Worm (Caenorhabditis elegans) whole organism, young adult: Measurements from ENCODE around the gene ZK1290.5.

Experiments used
- B0019.2 ChIP-seq: fragments of 200-800 bp; sonication (Bioruptor generic); conservative IDR thresholded peaks from 2 replicates; pipeline ENCODE4 v1.3.6; 2022; ENCODE audit warnings: missing genetic modification reagents, missing genetic modification characterization, missing compliant biosample characterization
- C06A6.2 ChIP-seq: fragments of 200-800 bp; sonication (Bioruptor generic); conservative IDR thresholded peaks from 2 replicates; pipeline ENCODE4 v1.3.6; 2022; ENCODE audit warnings: missing genetic modification characterization, missing compliant biosample characterization
- F22D6.2 ChIP-seq: sonication (generic microtip); optimal IDR thresholded peaks from 2 replicates; lab custom pipeline; 2016; ENCODE audit warnings: mild to moderate bottlenecking, missing genetic modification characterization, missing compliant biosample characterization
- F23B12.7 ChIP-seq: sonication (generic microtip); optimal IDR thresholded peaks from 2 replicates; lab custom pipeline; 2017; ENCODE audit warnings: missing genetic modification characterization, mild to moderate bottlenecking, missing compliant biosample characterization, antibody characterized with exemption, moderate library complexity; ENCODE audit not compliant: insufficient read depth
- F37B4.10 ChIP-seq: fragments of 200-800 bp; sonication (Bioruptor generic); IDR thresholded peaks from 2 replicates; pipeline ENCODE4 v1.3.6; 2022; ENCODE audit warnings: missing genetic modification characterization, missing compliant biosample characterization
- Y53F4B.3 ChIP-seq: fragments of 200-800 bp; sonication (Bioruptor generic); IDR thresholded peaks from 2 replicates; pipeline ENCODE4 v1.3.6; 2022; ENCODE audit warnings: missing genetic modification reagents, missing genetic modification characterization, missing compliant biosample characterization
- Y53G8AR.9 ChIP-seq: fragments of 200-800 bp; sonication (Bioruptor generic); conservative IDR thresholded peaks from 2 replicates; pipeline ENCODE4 v1.3.6; 2022; ENCODE audit warnings: missing genetic modification reagents, missing genetic modification characterization, missing compliant biosample characterization
- ZK185.1 ChIP-seq: sonication (generic microtip); optimal IDR thresholded peaks from 2 replicates; lab custom pipeline; 2016; ENCODE audit warnings: mild to moderate bottlenecking, missing genetic modification characterization, missing compliant biosample characterization; ENCODE audit not compliant: poor library complexity, severe bottlenecking
- ama-1 ChIP-seq, 3 experiments: fragments of 150-350 bp in 1 of 3; sonication (generic microtip) in 2 of 3; optimal IDR thresholded peaks; 2 replicates each; lab custom pipeline; 2014 to 2018; ENCODE audit warnings: missing biosample characterization in 2 of 3, missing genetic modification characterization in 2 of 3, missing genetic modification reagents in 2 of 3
- aptf-3 ChIP-seq: fragments of 200-800 bp; sonication (Bioruptor generic); IDR thresholded peaks from 2 replicates; pipeline ENCODE4 v1.3.6; 2022; ENCODE audit warnings: missing genetic modification characterization, missing compliant biosample characterization
- atf-7 ChIP-seq: sonication (generic microtip); optimal IDR thresholded peaks from 2 replicates; lab custom pipeline; 2017; ENCODE audit warnings: mild to moderate bottlenecking, missing genetic modification characterization, missing compliant biosample characterization
- athp-1 ChIP-seq: sonication (generic microtip); optimal IDR thresholded peaks from 2 replicates; lab custom pipeline; 2017; ENCODE audit warnings: mild to moderate bottlenecking, missing genetic modification characterization, missing compliant biosample characterization
- attf-5 ChIP-seq: fragments of 200-800 bp; sonication (Bioruptor generic); optimal IDR thresholded peaks from 2 replicates; lab custom pipeline; 2018; ENCODE audit warnings: mild to moderate bottlenecking, missing genetic modification characterization, missing compliant biosample characterization
- bed-1 ChIP-seq: fragments of 200-800 bp; sonication (Bioruptor generic); IDR thresholded peaks from 2 replicates; pipeline ENCODE4 v1.3.6; 2022; ENCODE audit warnings: missing genetic modification reagents, missing genetic modification characterization, missing compliant biosample characterization
- ccch-3 ChIP-seq: fragments of 200-800 bp; sonication (Bioruptor generic); optimal IDR thresholded peaks from 2 replicates; lab custom pipeline; 2018; ENCODE audit warnings: mild to moderate bottlenecking, missing genetic modification characterization, missing compliant biosample characterization
- ceh-40 ChIP-seq: fragments of 200-800 bp; sonication (Bioruptor generic); IDR thresholded peaks from 2 replicates; pipeline ENCODE4 v1.3.6; 2022; ENCODE audit warnings: missing genetic modification characterization, missing compliant biosample characterization
- ceh-91 ChIP-seq: fragments of 200-800 bp; sonication (Bioruptor generic); IDR thresholded peaks from 2 replicates; pipeline ENCODE4 v1.3.6; 2022; ENCODE audit warnings: missing genetic modification reagents, missing genetic modification characterization, missing compliant biosample characterization
- dpl-1 ChIP-seq: fragments of 150-350 bp; optimal IDR thresholded peaks from 2 replicates; lab custom pipeline; 2014; ENCODE audit warnings: missing biosample characterization, missing genetic modification reagents, missing genetic modification characterization
- gei-17 ChIP-seq: fragments of 200-800 bp; sonication (Bioruptor generic); optimal IDR thresholded peaks from 2 replicates; lab custom pipeline; 2018; ENCODE audit warnings: mild to moderate bottlenecking, missing genetic modification characterization, missing compliant biosample characterization
- him-1 ChIP-seq: sonication (generic microtip); optimal IDR thresholded peaks from 2 replicates; lab custom pipeline; 2016; ENCODE audit warnings: missing genotype, missing genetic modification reagents, missing genetic modification characterization, missing compliant biosample characterization
- hlh-12 ChIP-seq: sonication (generic microtip); optimal IDR thresholded peaks from 2 replicates; lab custom pipeline; 2016; ENCODE audit warnings: missing genetic modification characterization, missing compliant biosample characterization
- hlh-26 ChIP-seq: fragments of 200-800 bp; sonication (Bioruptor generic); conservative IDR thresholded peaks from 2 replicates; pipeline ENCODE4 v1.3.6; 2022; ENCODE audit warnings: missing genetic modification reagents, missing genetic modification characterization, missing compliant biosample characterization
- lin-40 ChIP-seq: sonication (generic microtip); optimal IDR thresholded peaks from 2 replicates; lab custom pipeline; 2016; ENCODE audit warnings: missing genetic modification characterization, mild to moderate bottlenecking, missing compliant biosample characterization, missing genotype, missing genetic modification reagents
- lir-1 ChIP-seq: fragments of 200-800 bp; sonication (Bioruptor generic); conservative IDR thresholded peaks from 2 replicates; pipeline ENCODE4 v1.3.6; 2022; ENCODE audit warnings: missing genetic modification reagents, missing genetic modification characterization, missing compliant biosample characterization
- madf-10 ChIP-seq: sonication (generic microtip); optimal IDR thresholded peaks from 2 replicates; lab custom pipeline; 2016; ENCODE audit warnings: mild to moderate bottlenecking, missing genetic modification characterization, missing compliant biosample characterization
- mes-4 ChIP-seq: sonication (generic microtip); optimal IDR thresholded peaks from 2 replicates; lab custom pipeline; 2016; ENCODE audit warnings: missing genotype, missing genetic modification characterization, missing compliant biosample characterization
- nfya-1 ChIP-seq: sonication (generic microtip); optimal IDR thresholded peaks from 2 replicates; lab custom pipeline; 2017; ENCODE audit warnings: antibody characterized with exemption, missing compliant biosample characterization, missing genetic modification characterization, borderline replicate concordance; ENCODE audit not compliant: insufficient read depth
- nhr-80 ChIP-seq: sonication (generic microtip); optimal IDR thresholded peaks from 2 replicates; lab custom pipeline; 2016; ENCODE audit warnings: missing genetic modification characterization, missing compliant biosample characterization
- pbrm-1 ChIP-seq: fragments of 200-800 bp; sonication (Bioruptor generic); IDR thresholded peaks from 2 replicates; pipeline ENCODE4 v1.3.6; 2022; ENCODE audit warnings: missing genetic modification reagents, missing genetic modification characterization, missing compliant biosample characterization
- pha-4 ChIP-seq: fragments of 150-350 bp; sonication (generic microtip); optimal IDR thresholded peaks from 2 replicates; lab custom pipeline; 2014; ENCODE audit warnings: missing biosample characterization, missing genetic modification reagents, missing genetic modification characterization
- sea-2 ChIP-seq: fragments of 200-800 bp; sonication (Bioruptor generic); IDR thresholded peaks from 2 replicates; pipeline ENCODE4 v1.3.6; 2022; ENCODE audit warnings: missing genetic modification characterization, missing compliant biosample characterization
- snpc-3.4 ChIP-seq: sonication (generic microtip); optimal IDR thresholded peaks from 2 replicates; lab custom pipeline; 2017; ENCODE audit warnings: missing genetic modification characterization, mild to moderate bottlenecking, missing compliant biosample characterization, antibody characterized with exemption, moderate library complexity, missing genotype, missing genetic modification reagents
- tbp1 ChIP-seq: fragments of 200-800 bp; sonication (Bioruptor generic); optimal IDR thresholded peaks from 2 replicates; lab custom pipeline; 2018; ENCODE audit warnings: mild to moderate bottlenecking, missing genetic modification characterization, missing compliant biosample characterization
- zfh-2 ChIP-seq: fragments of 200-800 bp; sonication (Bioruptor generic); conservative IDR thresholded peaks from 2 replicates; pipeline ENCODE4 v1.3.6; 2022; ENCODE audit warnings: missing genetic modification reagents, missing genetic modification characterization, missing compliant biosample characterization
- zim-3 ChIP-seq: sonication (generic microtip); optimal IDR thresholded peaks from 2 replicates; lab custom pipeline; 2017; ENCODE audit warnings: mild to moderate bottlenecking, missing genetic modification characterization, moderate library complexity, missing compliant biosample characterization
- ztf-25 ChIP-seq: fragments of 200-800 bp; sonication (Bioruptor generic); IDR thresholded peaks from 2 replicates; pipeline ENCODE4 v1.3.6; 2022; ENCODE audit warnings: missing genetic modification reagents, missing genetic modification characterization, missing compliant biosample characterization
- ztf-3 ChIP-seq: fragments of 200-800 bp; sonication (Bioruptor generic); optimal IDR thresholded peaks from 2 replicates; lab custom pipeline; 2018; ENCODE audit warnings: mild to moderate bottlenecking, missing genetic modification characterization, missing compliant biosample characterization

The ZK1290.5 gene

ce11 chrII:7537603-7538230 is 8.3 kb downstream of the ZK1290.5 start, which contains the start of gene nfi-1 (continued):
- TF ChIP-seq F23B12.7 (tag; lab: Kevin White, UChicago): no peak
- TF ChIP-seq bed-1 (GFP tag; lab: Robert Waterston, UW): no peak
- no peak for TF ChIP-seq ZK185.1
- TF ChIP-seq lin-40 (tag; lab: Kevin White, UChicago): no peak
- TF ChIP-seq nfya-1: no peak
- TF ChIP-seq lir-1 (GFP tag; lab: Robert Waterston, UW): no peak

- no peak for TF ChIP-seq zfh-2 (GFP tag; lab: Robert Waterston, UW)
- TF ChIP-seq hlh-26 (GFP tag; lab: Robert Waterston, UW): no peak
Observed at ce11 chrII:7542952-7543351, 13.5 kb downstream of the ZK1290.5 start.

- no peak for TF ChIP-seq zim-3 (tag; lab: Kevin White, UChicago)
Observed at ce11 chrII:7543808-7544207, 14.4 kb downstream of the ZK1290.5 start, which contains the start of gene rol-8. Gene rol-8, plus strand, starts transcription at chrII:7544108.

- TF ChIP-seq dpl-1 (GFP tag; lab: Kevin White, UChicago) (no peak), nhr-80 (no peak), zfh-2 (GFP tag; lab: Robert Waterston, UW) (peak; percentile 64; the same call in 1 of the 2 replicates), tbp1 (no peak)
Observed at ce11 chrII:7544782-7545181, 15.3 kb downstream of the ZK1290.5 start.

ce11 chrII:7545364-7545763 is 15.9 kb downstream of the ZK1290.5 start:
- TF ChIP-seq madf-10 (no peak), snpc-3.4 (tag; lab: Kevin White, UChicago) (no peak), C06A6.2 (no peak), Y53F4B.3 (no peak), ccch-3 (GFP tag; lab: Kevin White, UChicago) (no peak), aptf-3 (no peak), attf-5 (no peak), B0019.2 (GFP tag; lab: Robert Waterston, UW) (no peak), ztf-3 (GFP tag; lab: Kevin White, UChicago) (no peak), ceh-40 (GFP tag; lab: Robert Waterston, UW) (no peak), ama-1 (optimal IDR thresholded peaks at IDR 0.05; lab: Kevin White, UChicago) (no peak), ama-1 (GFP tag; optimal IDR thresholded peaks at IDR 0.05; lab: Kevin White, UChicago) (no peak), pbrm-1 (GFP tag; lab: Robert Waterston, UW) (no peak)

- TF ChIP-seq F37B4.10 (GFP tag; lab: Robert Waterston, UW) (no peak), ceh-91 (GFP tag; lab: Robert Waterston, UW) (no peak), atf-7 (no peak), pbrm-1 (GFP tag; lab: Robert Waterston, UW) (no peak), sea-2 (no peak), him-1 (tag; lab: Kevin White, UChicago) (no peak), pha-4 (tag; lab: Kevin White, UChicago) (no peak), F22D6.2 (tag; lab: Kevin White, UChicago) (no peak), athp-1 (no peak), hlh-12 (tag; lab: Kevin White, UChicago) (no peak), gei-17 (GFP tag; lab: Kevin White, UChicago) (no peak), Y53G8AR.9 (GFP tag; lab: Robert Waterston, UW) (no peak), ztf-25 (GFP tag; lab: Robert Waterston, UW) (no peak), mes-4 (tag; lab: Kevin White, UChicago) (no peak)
- TF ChIP-seq, all 124 proteins: peak for 0
Observed at ce11 chrII:7547269-7547668, 17.8 kb downstream of the ZK1290.5 start.
